Worm (Caenorhabditis elegans) whole organism, L2 larva: ENCODE results near the gene Y37H2A.7.

Experiments
- C34F6.9 ChIP-seq: fragments of 150-350 bp; optimal IDR thresholded peaks from 2 replicates; lab custom pipeline; 2014; ENCODE audit warnings: missing biosample characterization, missing genetic modification characterization
- R02D3.7 ChIP-seq: fragments of 150-350 bp; optimal IDR thresholded peaks from 2 replicates; lab custom pipeline; 2014; ENCODE audit warnings: missing biosample characterization, missing genetic modification characterization
- Y55F3AM.14 ChIP-seq: fragments of 200-800 bp; sonication (Bioruptor generic); optimal IDR thresholded peaks from 2 replicates; lab custom pipeline; 2018; ENCODE audit warnings: mild to moderate bottlenecking, missing genetic modification characterization, missing compliant biosample characterization
- ama-1 ChIP-seq: fragments of 150-350 bp; optimal IDR thresholded peaks from 2 replicates; lab custom pipeline; 2018; ENCODE audit warnings: inconsistent platforms
- blmp-1 ChIP-seq: sonication (generic microtip); optimal IDR thresholded peaks from 2 replicates; lab custom pipeline; 2017; ENCODE audit warnings: missing genetic modification characterization, mild to moderate bottlenecking, missing compliant biosample characterization, antibody characterized with exemption, moderate library complexity; ENCODE audit not compliant: insufficient read depth
- ceh-82 ChIP-seq: fragments of 150-350 bp; optimal IDR thresholded peaks from 2 replicates; lab custom pipeline; 2014; ENCODE audit warnings: missing biosample characterization, missing genetic modification characterization
- crh-2 ChIP-seq: sonication (generic microtip); optimal IDR thresholded peaks from 2 replicates; lab custom pipeline; 2017; ENCODE audit warnings: missing biosample characterization, missing genetic modification characterization
- dmd-4 ChIP-seq: sonication (generic microtip); optimal IDR thresholded peaks from 2 replicates; lab custom pipeline; 2017; ENCODE audit warnings: missing biosample characterization, missing genetic modification characterization
- egl-27 ChIP-seq: sonication (generic microtip); optimal IDR thresholded peaks from 3 replicates; lab custom pipeline; 2017; ENCODE audit warnings: missing biosample characterization, missing genetic modification reagents, missing genetic modification characterization
- elt-1 ChIP-seq: fragments of 150-350 bp; optimal IDR thresholded peaks from 2 replicates; lab custom pipeline; 2014; ENCODE audit warnings: missing biosample characterization, missing genetic modification characterization
- fos-1 ChIP-seq: fragments of 150-350 bp; optimal IDR thresholded peaks from 2 replicates; lab custom pipeline; 2014; ENCODE audit warnings: missing biosample characterization, missing genetic modification characterization
- gmeb-1 ChIP-seq: fragments of 150-350 bp; optimal IDR thresholded peaks from 2 replicates; lab custom pipeline; 2014; ENCODE audit warnings: missing biosample characterization, missing genetic modification characterization
- lin-39 ChIP-seq: fragments of 150-350 bp; optimal IDR thresholded peaks from 2 replicates; lab custom pipeline; 2014; ENCODE audit warnings: missing biosample characterization, missing genetic modification reagents, missing genetic modification characterization
- lsy-2 ChIP-seq, 2 experiments: fragments of 150-350 bp in 1 of 2; sonication (generic microtip) in 1 of 2; optimal IDR thresholded peaks; 2 replicates each; lab custom pipeline; 2014 to 2017; ENCODE audit warnings: missing biosample characterization in 2 of 2, missing genetic modification characterization in 2 of 2
- mbf-1 ChIP-seq: sonication (generic microtip); optimal IDR thresholded peaks from 2 replicates; lab custom pipeline; 2017; ENCODE audit warnings: missing biosample characterization, missing genetic modification characterization
- mdl-1 ChIP-seq, 2 experiments: fragments of 150-350 bp in 1 of 2; sonication (generic microtip) in 1 of 2; optimal IDR thresholded peaks; 2 replicates each; lab custom pipeline; 2017; ENCODE audit warnings: missing biosample characterization in 2 of 2, missing genetic modification characterization in 2 of 2
- nhr-10 ChIP-seq: sonication (generic microtip); optimal IDR thresholded peaks from 2 replicates; lab custom pipeline; 2017; ENCODE audit warnings: missing biosample characterization, missing genetic modification characterization
- nhr-11 ChIP-seq: fragments of 150-350 bp; optimal IDR thresholded peaks from 2 replicates; lab custom pipeline; 2014; ENCODE audit warnings: missing biosample characterization, missing genetic modification characterization
- nhr-12 ChIP-seq: fragments of 150-350 bp; optimal IDR thresholded peaks from 2 replicates; lab custom pipeline; 2014; ENCODE audit warnings: missing biosample characterization, missing genetic modification characterization
- nhr-129 ChIP-seq: fragments of 150-350 bp; optimal IDR thresholded peaks from 2 replicates; lab custom pipeline; 2014; ENCODE audit warnings: missing biosample characterization, missing genetic modification characterization
- nhr-21 ChIP-seq: fragments of 150-350 bp; optimal IDR thresholded peaks from 2 replicates; lab custom pipeline; 2014; ENCODE audit warnings: missing biosample characterization, missing genetic modification characterization
- nhr-23 ChIP-seq: fragments of 150-350 bp; optimal IDR thresholded peaks from 2 replicates; lab custom pipeline; 2014; ENCODE audit warnings: missing biosample characterization, missing genetic modification reagents, missing genetic modification characterization
- nhr-25 ChIP-seq: fragments of 150-350 bp; sonication (generic microtip); optimal IDR thresholded peaks from 3 replicates; lab custom pipeline; 2014; ENCODE audit warnings: missing biosample characterization, missing genetic modification characterization
- peb-1 ChIP-seq: fragments of 150-350 bp; optimal IDR thresholded peaks from 2 replicates; lab custom pipeline; 2014; ENCODE audit warnings: missing biosample characterization, missing genetic modification characterization
- sem-4 ChIP-seq: fragments of 150-350 bp; optimal IDR thresholded peaks from 2 replicates; lab custom pipeline; 2014; ENCODE audit warnings: missing biosample characterization, missing genetic modification reagents, missing genetic modification characterization
- sma-3 ChIP-seq: sonication (generic microtip); optimal IDR thresholded peaks from 2 replicates; lab custom pipeline; 2016; ENCODE audit warnings: missing genetic modification reagents, missing genetic modification characterization, missing compliant biosample characterization
- sma-9 ChIP-seq, 2 experiments: fragments of 150-350 bp in 1 of 2; sonication (generic microtip) in 1 of 2; optimal IDR thresholded peaks; 2 replicates each; lab custom pipeline; 2014 to 2016; ENCODE audit warnings: missing genetic modification characterization in 2 of 2, mild to moderate bottlenecking in 1 of 2, missing biosample characterization in 1 of 2, missing compliant biosample characterization in 1 of 2, missing genetic modification reagents in 1 of 2, moderate library complexity in 1 of 2
- snpc-4 ChIP-seq: fragments of 150-350 bp; optimal IDR thresholded peaks from 2 replicates; lab custom pipeline; 2014; ENCODE audit warnings: missing biosample characterization, missing genetic modification characterization
- unc-55 ChIP-seq: fragments of 150-350 bp; sonication (generic microtip); optimal IDR thresholded peaks from 3 replicates; lab custom pipeline; 2014; ENCODE audit warnings: missing biosample characterization, missing genetic modification reagents, missing genetic modification characterization
- ztf-1 ChIP-seq: fragments of 200-800 bp; sonication (Bioruptor generic); conservative IDR thresholded peaks from 2 replicates; pipeline ENCODE4 v1.3.6; 2022; ENCODE audit warnings: missing genetic modification characterization, missing compliant biosample characterization
- ztf-11 ChIP-seq: sonication (generic microtip); optimal IDR thresholded peaks from 2 replicates; lab custom pipeline; 2017; ENCODE audit warnings: missing biosample characterization, missing genetic modification characterization
- ztf-4 ChIP-seq: fragments of 150-350 bp; optimal IDR thresholded peaks from 2 replicates; lab custom pipeline; 2014; ENCODE audit warnings: missing biosample characterization, missing genetic modification characterization

Y37H2A.7 gene

DNA sequence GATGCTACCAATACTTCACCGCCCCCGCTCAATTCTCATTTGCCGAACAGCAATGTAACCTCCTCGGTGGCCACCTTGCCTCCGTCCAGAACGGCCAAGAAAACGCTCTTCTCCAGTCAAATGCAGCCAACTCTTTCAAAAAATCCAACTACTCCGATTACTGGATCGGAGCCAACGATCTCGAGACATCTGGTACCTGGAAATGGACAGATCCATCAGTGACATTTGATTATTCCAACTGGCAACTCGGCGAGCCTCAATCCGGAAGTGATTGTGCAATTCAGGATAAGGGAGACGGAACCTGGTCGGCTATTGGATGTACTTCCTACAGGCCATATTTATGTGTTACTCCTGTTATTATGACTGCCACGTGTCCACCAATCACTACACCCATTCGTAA, 23.9 kb upstream of the Y37H2A.7 start:
- no peak for TF ChIP-seq blmp-1 (tag; lab: Kevin White, UChicago)
- TF ChIP-seq crh-2 (tag; lab: Kevin White, UChicago), result no peak
- TF ChIP-seq R02D3.7, result no peak
- no peak for TF ChIP-seq nhr-21 (tag; lab: Kevin White, UChicago)
- no peak for TF ChIP-seq elt-1
- TF ChIP-seq nhr-12 (tag; lab: Kevin White, UChicago), result no peak

DNA sequence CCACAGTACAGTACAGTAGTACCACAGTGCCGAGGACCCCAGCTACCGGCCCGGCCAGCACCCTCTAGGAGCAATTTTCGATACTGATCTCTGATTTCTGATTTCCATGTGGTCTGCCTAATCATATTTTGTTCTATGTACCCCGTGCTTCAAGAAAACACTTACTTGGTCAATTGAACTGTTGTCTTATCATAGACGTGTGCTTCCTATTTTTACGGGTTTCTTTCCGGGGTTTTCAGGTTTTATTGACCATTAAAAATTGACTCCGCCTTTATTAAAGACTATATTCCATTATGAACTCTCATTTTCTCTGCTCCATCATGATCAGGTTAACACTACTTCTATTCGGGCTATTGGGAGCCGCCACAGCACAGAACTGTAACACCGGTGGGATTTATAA, 23.4 kb upstream of the Y37H2A.7 start, which contains the start of gene clec-48:
TSS of gene clec-48 (plus strand) at position 320 of the 400 bp plus-strand sequence.
- peak; percentile 13 for TF ChIP-seq sma-9 (GFP tag; optimal IDR thresholded peaks at IDR 0.05; lab: Kevin White, UChicago)
- TF ChIP-seq sma-9 (tag; optimal IDR thresholded peaks at IDR 0.05; lab: Kevin White, UChicago), result no peak
- no peak for TF ChIP-seq lsy-2 (tag; optimal IDR thresholded peaks at IDR 0.05; lab: Kevin White, UChicago)
- TF ChIP-seq, all 48 proteins: peak for 1

DNA sequence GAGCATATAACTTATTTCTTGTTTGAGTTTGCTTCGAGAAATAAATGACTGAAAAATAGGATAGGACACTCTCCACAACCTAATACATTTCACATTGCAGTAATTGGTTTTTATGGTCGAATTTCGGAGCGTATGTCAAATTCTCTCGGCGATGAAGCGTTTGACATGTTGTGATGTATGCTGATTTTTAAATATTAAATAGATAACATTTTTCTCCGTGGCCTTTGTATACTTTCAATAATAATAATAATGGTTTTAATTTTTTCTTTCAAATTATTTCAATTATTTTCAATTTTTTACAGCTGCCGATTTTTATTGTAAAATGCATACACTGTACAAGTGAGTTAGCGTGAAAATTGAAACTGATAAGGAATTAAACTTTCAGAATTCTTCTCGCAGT, 11.8 kb upstream of the Y37H2A.7 start, which contains the start of gene C14A6.3:
TSS of gene C14A6.3 (plus strand) at position 301 of the 400 bp plus-strand sequence.
- no peak for TF ChIP-seq crh-2 (tag; lab: Kevin White, UChicago)
- TF ChIP-seq fos-1 (tag; lab: Kevin White, UChicago), result peak; percentile 4

DNA sequence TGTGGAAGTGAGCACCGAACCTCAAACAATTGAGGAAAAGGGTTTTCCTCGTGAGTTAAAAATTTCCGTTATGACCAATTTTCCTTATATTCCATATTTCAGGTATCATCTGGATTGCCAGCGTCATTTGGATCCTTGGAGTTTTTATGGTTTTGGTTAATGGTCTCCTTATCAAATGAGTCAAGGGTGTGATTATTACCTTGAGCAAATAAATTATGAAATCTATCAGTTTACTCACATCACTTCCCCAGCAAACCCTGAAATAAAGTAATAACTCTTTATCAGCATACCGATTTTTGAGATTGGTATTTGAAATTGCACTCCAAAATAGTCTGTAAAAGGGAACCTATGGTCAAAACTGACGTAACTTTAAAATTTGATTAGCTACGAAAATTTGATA, 10.2 kb upstream of the Y37H2A.7 start:
- TF ChIP-seq nhr-21 (tag; lab: Kevin White, UChicago), result no peak
- no peak for TF ChIP-seq elt-1
- TF ChIP-seq lin-39, result no peak
- TF ChIP-seq nhr-25 (tag; lab: Kevin White, UChicago), result no peak
- TF ChIP-seq sma-3 (GFP tag; lab: Kevin White, UChicago), result no peak
- TF ChIP-seq Y55F3AM.14 (GFP tag; lab: Kevin White, UChicago), result no peak
- no peak for TF ChIP-seq peb-1 (tag; lab: Kevin White, UChicago)
- no peak for TF ChIP-seq unc-55 (GFP tag; lab: Kevin White, UChicago)

DNA sequence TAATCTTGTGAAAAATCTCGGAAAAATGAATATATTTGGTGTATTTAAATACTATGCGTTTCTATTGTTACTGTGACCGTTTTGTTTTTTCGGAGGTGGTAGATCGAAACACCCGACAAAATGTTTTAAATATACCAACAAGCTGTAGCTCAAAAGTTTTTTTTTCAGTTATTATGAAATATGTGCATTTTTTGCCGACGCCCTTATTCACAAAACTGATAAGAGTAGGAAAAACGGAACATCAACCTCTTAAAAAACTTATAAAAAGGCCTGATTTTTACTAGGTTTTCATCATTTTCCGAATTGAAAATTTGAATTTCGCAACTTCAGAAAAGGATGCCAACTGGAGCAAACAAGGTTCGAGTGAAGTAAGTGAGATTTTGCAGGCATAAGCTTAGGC, 9.2 kb upstream of the Y37H2A.7 start, which contains the start of gene Y37H2A.14:
TSS of gene Y37H2A.14 (plus strand) at position 301 of the 400 bp plus-strand sequence.
- TF ChIP-seq blmp-1 (tag; lab: Kevin White, UChicago), result no peak
- TF ChIP-seq ztf-1 (GFP tag; lab: Robert Waterston, UW), result no peak
- TF ChIP-seq nhr-23 (tag; lab: Kevin White, UChicago), result no peak
- no peak for TF ChIP-seq nhr-21 (tag; lab: Kevin White, UChicago)
- TF ChIP-seq ceh-82 (tag; lab: Kevin White, UChicago), result no peak

DNA sequence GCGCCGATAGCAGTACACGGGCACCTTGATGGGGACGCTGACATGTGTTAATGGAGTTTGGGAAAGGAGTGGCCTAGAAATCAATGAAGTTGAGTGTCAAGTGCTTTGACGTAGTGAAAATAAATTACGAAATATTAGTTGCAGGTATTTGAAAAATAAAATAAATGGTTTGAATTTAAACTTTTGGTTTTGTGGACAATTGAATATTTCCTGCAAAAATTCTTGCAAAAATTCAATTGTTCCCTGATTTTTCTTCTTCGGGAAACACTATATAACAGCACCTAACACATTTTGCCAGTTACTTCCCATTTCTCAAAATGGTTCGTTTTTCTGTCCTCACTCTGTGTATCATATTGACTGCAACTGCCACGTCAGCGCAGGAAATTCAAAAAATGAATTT, 8.3 kb upstream of the Y37H2A.7 start, which contains the start of gene Y37H2A.13:
TSS of gene Y37H2A.13 (plus strand) at position 301 of the 400 bp plus-strand sequence.
- no peak for TF ChIP-seq blmp-1 (tag; lab: Kevin White, UChicago)
- no peak for TF ChIP-seq lsy-2 (tag; optimal IDR thresholded peaks at IDR 0.05; lab: Kevin White, UChicago)
- no peak for TF ChIP-seq sma-9 (GFP tag; optimal IDR thresholded peaks at IDR 0.05; lab: Kevin White, UChicago)
- no peak for TF ChIP-seq sma-9 (tag; optimal IDR thresholded peaks at IDR 0.05; lab: Kevin White, UChicago)
- TF ChIP-seq elt-1, result no peak
- TF ChIP-seq, all 48 proteins: peak for 0

DNA sequence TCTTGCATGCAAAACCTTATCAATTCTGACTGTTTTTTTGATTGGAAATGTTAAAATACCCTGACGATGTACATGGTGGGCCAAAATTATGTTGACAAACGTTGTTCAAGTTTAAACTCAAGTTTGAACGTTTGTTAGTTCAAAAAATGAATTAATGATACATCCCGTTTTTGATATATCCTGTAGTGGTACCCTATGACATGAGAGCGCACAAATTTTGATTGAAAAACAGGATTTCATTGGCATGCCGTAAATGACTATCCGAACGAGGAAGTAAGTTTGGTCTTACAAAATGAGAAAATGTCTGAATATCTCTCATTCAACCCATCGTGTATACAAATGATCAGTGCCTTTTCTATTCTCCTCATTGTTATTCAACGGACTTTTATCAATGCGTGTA, 6.9 kb upstream of the Y37H2A.7 start, which contains the start of gene Y37H2A.11:
TSS of gene Y37H2A.11 (plus strand) at position 301 of the 400 bp plus-strand sequence.
- no peak for TF ChIP-seq elt-1
- TF ChIP-seq dmd-4 (tag; lab: Kevin White, UChicago), result no peak
- no peak for TF ChIP-seq mdl-1 (tag; optimal IDR thresholded peaks at IDR 0.05; lab: Kevin White, UChicago)
- TF ChIP-seq snpc-4, result no peak
- no peak for TF ChIP-seq egl-27 (tag; lab: Kevin White, UChicago)
- TF ChIP-seq nhr-11, result no peak
- no peak for TF ChIP-seq ztf-11
- TF ChIP-seq ama-1 (lab: Kevin White, UChicago), result no peak

DNA sequence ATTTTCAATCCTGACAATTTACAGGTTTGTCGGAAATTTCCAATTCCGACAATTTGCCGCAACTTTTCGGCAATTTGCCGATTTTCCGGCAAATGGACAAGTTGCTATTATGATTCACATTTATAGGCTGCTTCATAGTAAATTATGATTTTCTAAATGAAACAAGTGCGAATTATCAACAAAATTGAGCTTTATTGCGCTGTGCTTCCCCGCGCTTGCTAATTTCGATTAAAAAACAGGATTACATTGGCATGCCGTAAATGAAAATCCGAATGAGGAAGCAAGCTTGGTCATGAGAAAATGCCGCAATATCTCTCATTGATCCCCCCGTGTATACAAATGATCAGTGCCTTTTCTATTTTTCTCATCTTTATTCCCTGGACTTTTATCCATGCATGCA, 4.4 kb upstream of the Y37H2A.7 start, which contains the start of gene Y37H2A.10:
TSS of gene Y37H2A.10 (plus strand) at position 301 of the 400 bp plus-strand sequence.
- TF ChIP-seq dmd-4 (tag; lab: Kevin White, UChicago) (no peak), mbf-1 (tag; lab: Kevin White, UChicago) (no peak), ztf-4 (no peak), lin-39 (no peak), nhr-10 (tag; lab: Kevin White, UChicago) (no peak), nhr-12 (tag; lab: Kevin White, UChicago) (no peak), nhr-129 (tag; lab: Kevin White, UChicago) (no peak), peb-1 (tag; lab: Kevin White, UChicago) (no peak), C34F6.9 (tag; lab: Kevin White, UChicago) (no peak), ztf-1 (GFP tag; lab: Robert Waterston, UW) (no peak), mdl-1 (tag; optimal IDR thresholded peaks at IDR 0.05; lab: Kevin White, UChicago) (no peak), sem-4 (no peak), gmeb-1 (no peak), nhr-21 (tag; lab: Kevin White, UChicago) (no peak)
